Worm (Caenorhabditis elegans): ENCODE measurements around the gene gst-26.

ce11 chrII:15189956-15190355 is 25.6 kb upstream of the gst-26 start:
- no peak for TF ChIP-seq ceh-82 (tag; optimal IDR thresholded peaks at IDR 0.05)
- no peak for TF ChIP-seq nhr-67 (tag; optimal IDR thresholded peaks at IDR 0.05)
- no peak for TF ChIP-seq lsy-12 (tag; optimal IDR thresholded peaks at IDR 0.05)
- peak; percentile 43 for TF ChIP-seq nfya-1 (tag; optimal IDR thresholded peaks at IDR 0.05; ENCODE audit: insufficient read depth)
- no peak for TF ChIP-seq ztf-11 (tag; optimal IDR thresholded peaks at IDR 0.05)
- TF ChIP-seq ama-1 (optimal IDR thresholded peaks at IDR 0.05), result no peak
- no peak for TF ChIP-seq nhr-76 (tag; optimal IDR thresholded peaks at IDR 0.05)
- no peak for TF ChIP-seq zag-1 (tag; optimal IDR thresholded peaks at IDR 0.05)
- no peak for TF ChIP-seq ZK546.5 (tag; optimal IDR thresholded peaks at IDR 0.05)

Measured in whole organism, L3 larva.